Worm (Caenorhabditis elegans): ENCODE results near the gene plpp-1.2.

The plpp-1.2 gene

ce11 chrII:6513911-6514310, 28.6 kb downstream of the plpp-1.2 start, which contains the start of gene R05G9R.1:
TSS of gene R05G9R.1 (minus strand) at chrII:6514011.
- TF ChIP-seq unc-42 (tag; optimal IDR thresholded peaks at IDR 0.05), result no peak
- TF ChIP-seq ceh-24 (tag; optimal IDR thresholded peaks at IDR 0.05), result no peak
- TF ChIP-seq fkh-6 (tag; optimal IDR thresholded peaks at IDR 0.05), result no peak
- no peak for TF ChIP-seq pros-1 (tag; optimal IDR thresholded peaks at IDR 0.05)
- TF ChIP-seq elt-4 (tag; optimal IDR thresholded peaks at IDR 0.05), result no peak

- TF ChIP-seq Y22D7AL.16 (tag; optimal IDR thresholded peaks at IDR 0.05), result no peak
- TF ChIP-seq tbx-2 (tag; optimal IDR thresholded peaks at IDR 0.05), result no peak
- no peak for TF ChIP-seq C08G9.2 (tag; optimal IDR thresholded peaks at IDR 0.05)
- no peak for TF ChIP-seq rnt-1 (tag; optimal IDR thresholded peaks at IDR 0.05)
- no peak for TF ChIP-seq npax-4 (tag; optimal IDR thresholded peaks at IDR 0.05)
- no peak for TF ChIP-seq nhr-11 (tag; optimal IDR thresholded peaks at IDR 0.05)
- TF ChIP-seq ahr-1 (tag; optimal IDR thresholded peaks at IDR 0.05), result no peak
- no peak for TF ChIP-seq ceh-48 (tag; optimal IDR thresholded peaks at IDR 0.05)
- no peak for TF ChIP-seq F13H6.1 (tag; optimal IDR thresholded peaks at IDR 0.05)
- no peak for TF ChIP-seq K09A11.1 (tag; optimal IDR thresholded peaks at IDR 0.05; ENCODE audit: insufficient read depth)
- no peak for TF ChIP-seq lin-11 (tag; optimal IDR thresholded peaks at IDR 0.05)
- TF ChIP-seq zip-5 (tag; optimal IDR thresholded peaks at IDR 0.05), result no peak
- TF ChIP-seq fkh-6 (tag; optimal IDR thresholded peaks at IDR 0.05), result no peak
- no peak for TF ChIP-seq ceh-45 (GFP tag; IDR thresholded peaks at IDR 0.05)
Measured at ce11 chrII:6516276-6516675, 31.0 kb downstream of the plpp-1.2 start, which contains the start of gene C56E6.7. TSS of gene C56E6.7 (plus strand) at chrII:6516576.

- TF ChIP-seq ceh-14 (tag; optimal IDR thresholded peaks at IDR 0.05) (no peak), tbx-7 (tag; optimal IDR thresholded peaks at IDR 0.05) (no peak)
Measured at ce11 chrII:6519703-6520102, 34.4 kb downstream of the plpp-1.2 start.

ce11 chrII:6520103-6520502, 34.8 kb downstream of the plpp-1.2 start:
- TF ChIP-seq elt-4 (tag; optimal IDR thresholded peaks at IDR 0.05) (no peak), Y22D7AL.16 (tag; optimal IDR thresholded peaks at IDR 0.05) (no peak), nhr-11 (tag; optimal IDR thresholded peaks at IDR 0.05) (no peak), ceh-2 (tag; optimal IDR thresholded peaks at IDR 0.05) (no peak), K09A11.1 (tag; optimal IDR thresholded peaks at IDR 0.05; ENCODE audit: insufficient read depth) (no peak), unc-42 (tag; optimal IDR thresholded peaks at IDR 0.05) (no peak), ahr-1 (tag; optimal IDR thresholded peaks at IDR 0.05) (no peak), unc-55 (GFP tag; optimal IDR thresholded peaks at IDR 0.05) (no peak), fax-1 (tag; optimal IDR thresholded peaks at IDR 0.05) (no peak), pha-2 (tag; optimal IDR thresholded peaks at IDR 0.05) (no peak), ceh-31 (tag; optimal IDR thresholded peaks at IDR 0.05) (no peak), gmeb-2 (tag; optimal IDR thresholded peaks at IDR 0.05) (no peak), ttx-3 (tag; optimal IDR thresholded peaks at IDR 0.05) (no peak), dve-1 (tag; optimal IDR thresholded peaks at IDR 0.05) (no peak), lin-11 (tag; optimal IDR thresholded peaks at IDR 0.05) (no peak)

- TF ChIP-seq ceh-48 (tag; optimal IDR thresholded peaks at IDR 0.05), result no peak
- no peak for TF ChIP-seq pros-1 (tag; optimal IDR thresholded peaks at IDR 0.05)
- no peak for TF ChIP-seq T23F11.4 (GFP tag; optimal IDR thresholded peaks at IDR 0.05)
- TF ChIP-seq sox-2 (GFP tag; IDR thresholded peaks at IDR 0.05), result no peak
- no peak for TF ChIP-seq ref-2 (tag; optimal IDR thresholded peaks at IDR 0.05)
Measured at ce11 chrII:6521316-6521715, 36.0 kb downstream of the plpp-1.2 start, which contains the start of gene toe-2. TSS of gene toe-2 (minus strand) at chrII:6521385.

- TF ChIP-seq pha-2 (tag; optimal IDR thresholded peaks at IDR 0.05), result no peak
- no peak for TF ChIP-seq pat-9 (tag; optimal IDR thresholded peaks at IDR 0.05)
- peak; percentile 1 for TF ChIP-seq hlh-8 (tag; optimal IDR thresholded peaks at IDR 0.05)
- no peak for TF ChIP-seq F13H6.1 (tag; optimal IDR thresholded peaks at IDR 0.05)
- no peak for TF ChIP-seq nhr-232 (tag; optimal IDR thresholded peaks at IDR 0.05)
- TF ChIP-seq fax-1 (tag; optimal IDR thresholded peaks at IDR 0.05), result no peak
- TF ChIP-seq ets-4 (tag; optimal IDR thresholded peaks at IDR 0.05), result no peak
- TF ChIP-seq sdc-2 (tag; optimal IDR thresholded peaks at IDR 0.05), result peak; percentile 30
- TF ChIP-seq tbx-7 (tag; optimal IDR thresholded peaks at IDR 0.05), result no peak
- TF ChIP-seq unc-42 (tag; optimal IDR thresholded peaks at IDR 0.05), result no peak
- no peak for TF ChIP-seq unc-3 (GFP tag; conservative IDR thresholded peaks at IDR 0.05)
- no peak for TF ChIP-seq unc-3 (tag; optimal IDR thresholded peaks at IDR 0.05)
- no peak for TF ChIP-seq hlh-15 (tag; optimal IDR thresholded peaks at IDR 0.05)
- TF ChIP-seq ceh-19 (GFP tag; optimal IDR thresholded peaks at IDR 0.05), result no peak
- TF ChIP-seq T23F11.4 (GFP tag; optimal IDR thresholded peaks at IDR 0.05), result no peak
- peak; percentile 57 for TF ChIP-seq ceh-31 (tag; optimal IDR thresholded peaks at IDR 0.05)
- TF ChIP-seq unc-86 (tag; optimal IDR thresholded peaks at IDR 0.05), result no peak
- TF ChIP-seq unc-55 (GFP tag; optimal IDR thresholded peaks at IDR 0.05), result peak; percentile 74
- no peak for TF ChIP-seq pag-3 (tag; optimal IDR thresholded peaks at IDR 0.05; ENCODE audit: borderline replicate concordance)
Measured at ce11 chrII:6522622-6523254, 37.5 kb downstream of the plpp-1.2 start.
